Fruit fly (Drosophila melanogaster) whole organism: Measurements from ENCODE around the gene Argl.

Source experiments
- Dll ChIP-seq: fragments of >200 bp; optimal IDR thresholded peaks from 2 replicates; lab custom pipeline; 2017
- EcR ChIP-seq, 2 experiments: fragments of >200 bp; optimal IDR thresholded peaks; 2 replicates each; lab custom pipeline; 2017; ENCODE audit warnings: missing biosample characterization in 2 of 2, missing genetic modification characterization in 2 of 2, missing genetic modification reagents in 2 of 2
- pan ChIP-seq: fragments of >200 bp; optimal IDR thresholded peaks from 2 replicates; lab custom pipeline; 2017
- psq ChIP-seq: fragments of >200 bp; optimal IDR thresholded peaks from 2 replicates; lab custom pipeline; 2017

DNA sequence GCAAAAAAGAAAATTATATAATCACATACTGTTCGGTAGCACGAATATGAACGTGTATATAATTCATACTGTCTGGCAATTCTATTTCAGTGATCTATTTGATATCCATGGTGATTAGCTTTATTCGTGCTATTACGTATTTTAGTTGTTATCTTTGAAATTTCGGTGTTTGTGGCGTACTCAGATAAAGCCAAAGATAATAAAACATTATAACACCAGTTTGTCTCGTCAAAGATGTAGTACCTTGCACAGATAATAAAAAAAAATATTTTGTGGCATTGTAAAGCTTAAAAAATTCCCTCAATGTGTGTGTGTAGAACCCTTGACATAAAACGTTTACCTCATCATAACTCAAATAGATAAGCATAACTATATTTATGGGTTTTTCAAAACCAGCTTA is 6.1 kb upstream of the Argl start:
- TF ChIP-seq Dll (lab: Kevin White, UChicago) (no peak), pan (no peak), EcR (GFP tag; optimal IDR thresholded peaks at IDR 0.05; lab: Kevin White, UChicago) (no peak), psq (lab: Kevin White, UChicago) (no peak)
